Fruit fly (Drosophila melanogaster): Measurements from ENCODE around the gene CAH7.

DNA sequence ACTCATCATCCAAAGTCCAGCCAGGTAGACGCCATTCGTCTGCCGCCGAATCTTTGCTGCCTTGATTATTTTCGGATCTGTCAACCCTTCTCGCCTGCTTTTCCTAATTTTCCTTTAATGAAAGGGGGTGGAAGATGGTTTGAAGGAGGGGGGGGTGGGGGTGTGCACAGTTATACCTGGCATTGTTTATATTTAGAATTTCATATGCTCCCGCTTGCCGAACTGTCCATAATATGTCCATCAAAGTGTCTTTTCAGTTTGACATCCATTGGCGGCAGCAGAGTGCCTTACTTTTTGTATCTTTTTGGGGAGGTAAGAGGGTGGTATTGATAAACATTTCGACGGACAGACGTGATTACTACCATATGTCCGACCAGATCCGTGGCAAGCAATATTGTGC is 25.8 kb downstream of the CAH7 start:
- no peak for TF ChIP-seq CG33017 (tag; optimal IDR thresholded peaks at IDR 0.05)
- TF ChIP-seq CG14711 (tag; optimal IDR thresholded peaks at IDR 0.05), result no peak
- no peak for TF ChIP-seq tj (GFP tag; optimal IDR thresholded peaks at IDR 0.05)
- no peak for TF ChIP-seq toe (GFP tag; optimal IDR thresholded peaks at IDR 0.05)
- no peak for TF ChIP-seq CG12768 (GFP tag; optimal IDR thresholded peaks at IDR 0.05)
- TF ChIP-seq Hr96 (GFP tag; optimal IDR thresholded peaks at IDR 0.05), result no peak
